Fruit fly (Drosophila melanogaster) whole organism, embryonic: Measurements from ENCODE around the gene pyd.

Experiments used
- Adf1 ChIP-seq: fragments of 200-800 bp; sonication (Bioruptor generic); IDR thresholded peaks from 2 replicates; pipeline ENCODE4 v1.3.6; 2022; ENCODE audit warnings: missing biosample characterization, missing genetic modification characterization
- B-H2 ChIP-seq: fragments of 200-800 bp; sonication (Bioruptor generic); optimal IDR thresholded peaks from 2 replicates; lab custom pipeline; 2018; ENCODE audit warnings: missing biosample characterization, mild to moderate bottlenecking, missing genetic modification characterization
- C15 ChIP-seq: fragments of 200-800 bp; sonication (Bioruptor generic); IDR thresholded peaks from 3 replicates; pipeline ENCODE4 v1.3.6; 2022; ENCODE audit warnings: missing biosample characterization, missing genetic modification characterization
- CG10431 ChIP-seq: fragments of 200-800 bp; sonication (Bioruptor generic); optimal IDR thresholded peaks from 3 replicates; lab custom pipeline; 2018; ENCODE audit warnings: missing biosample characterization, mild to moderate bottlenecking, missing genetic modification characterization
- CG11504 ChIP-seq: fragments of 200-800 bp; sonication (Bioruptor generic); optimal IDR thresholded peaks from 3 replicates; lab custom pipeline; 2019; ENCODE audit warnings: missing biosample characterization, mild to moderate bottlenecking, missing genetic modification characterization, moderate library complexity
- CG12299 ChIP-seq: fragments of 200-800 bp; sonication (Bioruptor generic); optimal IDR thresholded peaks from 2 replicates; lab custom pipeline; 2018; ENCODE audit warnings: missing biosample characterization, mild to moderate bottlenecking, missing genetic modification characterization
- CG12391 ChIP-seq: fragments of 200-800 bp; sonication (Bioruptor generic); optimal IDR thresholded peaks from 3 replicates; lab custom pipeline; 2018; ENCODE audit warnings: missing biosample characterization, mild to moderate bottlenecking, missing genetic modification characterization, moderate library complexity
- CG13123 ChIP-seq: fragments of 200-800 bp; sonication (Bioruptor generic); optimal IDR thresholded peaks from 2 replicates; lab custom pipeline; 2016; ENCODE audit warnings: missing biosample characterization, missing genetic modification characterization
- CG14014 ChIP-seq: fragments of 200-800 bp; sonication (Bioruptor generic); IDR thresholded peaks from 2 replicates; pipeline ENCODE4 v1.3.6; 2022; ENCODE audit warnings: missing biosample characterization, missing genetic modification characterization
- CG15479 ChIP-seq: fragments of 200-800 bp; sonication (Bioruptor generic); optimal IDR thresholded peaks from 3 replicates; lab custom pipeline; 2019; ENCODE audit warnings: missing biosample characterization, mild to moderate bottlenecking, missing genetic modification characterization, moderate library complexity
- CG17328 ChIP-seq: fragments of 200-800 bp; sonication (Bioruptor generic); IDR thresholded peaks from 2 replicates; pipeline ENCODE4 v1.3.6; 2022; ENCODE audit warnings: missing biosample characterization, missing genetic modification characterization
- CG17568 ChIP-seq: fragments of 200-800 bp; sonication (Bioruptor generic); optimal IDR thresholded peaks from 2 replicates; lab custom pipeline; 2018; ENCODE audit warnings: missing biosample characterization, mild to moderate bottlenecking, missing genetic modification characterization, moderate library complexity
- CG17912 ChIP-seq: fragments of 200-800 bp; sonication (Bioruptor generic); optimal IDR thresholded peaks from 2 replicates; lab custom pipeline; 2018; ENCODE audit warnings: missing biosample characterization, mild to moderate bottlenecking, missing genetic modification characterization
- CG31224 ChIP-seq: fragments of 200-800 bp; sonication (Bioruptor generic); IDR thresholded peaks from 2 replicates; pipeline ENCODE4 v1.3.6; 2022; ENCODE audit warnings: missing biosample characterization, missing genetic modification characterization
- CG31388 ChIP-seq: fragments of 200-800 bp; sonication (Bioruptor generic); optimal IDR thresholded peaks from 2 replicates; lab custom pipeline; 2016; ENCODE audit warnings: missing biosample characterization, missing genetic modification characterization
- CG32532 ChIP-seq: fragments of 200-800 bp; sonication (Bioruptor generic); IDR thresholded peaks from 2 replicates; pipeline ENCODE4 v1.3.6; 2022; ENCODE audit warnings: missing biosample characterization, missing genetic modification characterization
- CG3847 ChIP-seq: fragments of 200-800 bp; sonication (Bioruptor generic); IDR thresholded peaks from 2 replicates; pipeline ENCODE4 v1.3.6; 2022; ENCODE audit warnings: missing biosample characterization, missing genetic modification characterization
- CG4424 ChIP-seq: fragments of 200-800 bp; sonication (Bioruptor generic); optimal IDR thresholded peaks from 3 replicates; lab custom pipeline; 2016; ENCODE audit warnings: missing biosample characterization, missing genetic modification characterization
- CG6175 ChIP-seq: fragments of 200-800 bp; sonication (Bioruptor generic); IDR thresholded peaks from 3 replicates; pipeline ENCODE4 v1.3.6; 2022; ENCODE audit warnings: missing biosample characterization, missing genetic modification characterization
- CG6689 ChIP-seq: fragments of 200-800 bp; sonication (Bioruptor generic); IDR thresholded peaks from 2 replicates; pipeline ENCODE4 v1.3.6; 2022; ENCODE audit warnings: missing biosample characterization, missing genetic modification characterization
- CG6791 ChIP-seq: fragments of 200-800 bp; sonication (Bioruptor generic); IDR thresholded peaks from 3 replicates; pipeline ENCODE4 v1.3.6; 2022; ENCODE audit warnings: missing biosample characterization, missing genetic modification characterization; ENCODE audit not compliant: partially characterized antibody
- CG7839 ChIP-seq: fragments of 200-800 bp; sonication (Bioruptor generic); optimal IDR thresholded peaks from 3 replicates; lab custom pipeline; 2018; ENCODE audit warnings: missing biosample characterization, mild to moderate bottlenecking, missing genetic modification characterization, moderate library complexity
- CG7928 ChIP-seq: fragments of 200-800 bp; sonication (Bioruptor generic); optimal IDR thresholded peaks from 2 replicates; lab custom pipeline; 2017; ENCODE audit warnings: missing biosample characterization, mild to moderate bottlenecking, missing genetic modification characterization
- D19A ChIP-seq: fragments of 200-800 bp; optimal IDR thresholded peaks from 3 replicates; lab custom pipeline; 2019; ENCODE audit warnings: missing biosample characterization, mild to moderate bottlenecking, missing genetic modification characterization, moderate library complexity
- Fer1 ChIP-seq: fragments of 200-800 bp; sonication (Bioruptor generic); optimal IDR thresholded peaks from 2 replicates; lab custom pipeline; 2017; ENCODE audit warnings: missing biosample characterization, mild to moderate bottlenecking, missing genetic modification characterization
- HLHmδ ChIP-seq: fragments of 200-800 bp; sonication (Bioruptor generic); optimal IDR thresholded peaks from 2 replicates; lab custom pipeline; 2018; ENCODE audit warnings: missing biosample characterization, mild to moderate bottlenecking, missing genetic modification characterization, moderate library complexity
- MESR4 ChIP-seq: fragments of 200-800 bp; sonication (Bioruptor generic); optimal IDR thresholded peaks from 2 replicates; lab custom pipeline; 2018; ENCODE audit warnings: missing biosample characterization, mild to moderate bottlenecking, missing genetic modification characterization, moderate library complexity
- Mes4 ChIP-seq: fragments of 200-800 bp; sonication (Bioruptor generic); optimal IDR thresholded peaks from 2 replicates; lab custom pipeline; 2016; ENCODE audit warnings: missing biosample characterization, missing genetic modification characterization
- Nf-YA ChIP-seq: fragments of 200-800 bp; sonication (Bioruptor generic); IDR thresholded peaks from 2 replicates; pipeline ENCODE4 v1.3.6; 2022; ENCODE audit warnings: missing biosample characterization, missing genetic modification characterization
- Oli ChIP-seq: fragments of 200-800 bp; sonication (Bioruptor generic); optimal IDR thresholded peaks from 2 replicates; lab custom pipeline; 2018; ENCODE audit warnings: missing biosample characterization, mild to moderate bottlenecking, missing genetic modification characterization, moderate library complexity
- az2 ChIP-seq: fragments of 200-800 bp; sonication (Bioruptor generic); optimal IDR thresholded peaks from 3 replicates; lab custom pipeline; 2016; ENCODE audit warnings: missing biosample characterization, missing genetic modification characterization
- br ChIP-seq: fragments of >200 bp; optimal IDR thresholded peaks from 2 replicates; lab custom pipeline; 2017
- bsh ChIP-seq, 2 experiments: fragments of 200-800 bp; sonication (Bioruptor generic); optimal IDR thresholded peaks; 2 replicates each; lab custom pipeline; 2017 to 2018; ENCODE audit warnings: mild to moderate bottlenecking in 2 of 2, missing biosample characterization in 2 of 2, missing genetic modification characterization in 2 of 2, moderate library complexity in 1 of 2
- ewg ChIP-seq: fragments of 200-800 bp; sonication (Bioruptor generic); optimal IDR thresholded peaks from 3 replicates; lab custom pipeline; 2017; ENCODE audit warnings: mild to moderate bottlenecking, missing biosample characterization, missing genetic modification reagents, missing genetic modification characterization
- jumu ChIP-seq: fragments of 200-800 bp; sonication (Bioruptor generic); optimal IDR thresholded peaks from 3 replicates; lab custom pipeline; 2016; ENCODE audit warnings: missing biosample characterization, missing genetic modification characterization
- kah ChIP-seq: fragments of 200-800 bp; sonication (Bioruptor generic); optimal IDR thresholded peaks from 2 replicates; lab custom pipeline; 2018; ENCODE audit warnings: missing biosample characterization, mild to moderate bottlenecking, missing genetic modification characterization
- lola ChIP-seq, 3 experiments: fragments of >200 bp in 2 of 3; fragments of 200-800 bp in 1 of 3; sonication (Bioruptor generic) in 1 of 3; optimal IDR thresholded peaks; 2 replicates each; lab custom pipeline; 2017 to 2019; ENCODE audit warnings: missing biosample characterization in 3 of 3, missing genetic modification characterization in 3 of 3, mild to moderate bottlenecking in 1 of 3, moderate library complexity in 1 of 3
- maf-S ChIP-seq: fragments of 200-800 bp; sonication (Bioruptor generic); optimal IDR thresholded peaks from 2 replicates; lab custom pipeline; 2016; ENCODE audit warnings: missing biosample characterization, missing genetic modification characterization
- prd ChIP-seq, 3 experiments: fragments of >200 bp in 2 of 3; fragments of 200-800 bp in 1 of 3; sonication (Bioruptor generic) in 1 of 3; optimal IDR thresholded peaks in 2 of 3; IDR thresholded peaks in 1 of 3; 2 replicates in 2 of 3; 3 replicates in 1 of 3; pipeline versions ENCODE4 v1.3.6 to Lab custom; 2017 to 2022; ENCODE audit warnings: missing biosample characterization in 1 of 3, missing genetic modification characterization in 1 of 3
- row ChIP-seq: fragments of 200-800 bp; sonication (Bioruptor generic); IDR thresholded peaks from 3 replicates; pipeline ENCODE4 v1.3.6; 2022; ENCODE audit warnings: missing biosample characterization, missing genetic modification characterization
- sc ChIP-seq, 3 experiments: fragments of >200 bp in 2 of 3; fragments of 200-800 bp in 1 of 3; sonication (Bioruptor generic) in 1 of 3; optimal IDR thresholded peaks; 2 replicates in 2 of 3; 3 replicates in 1 of 3; lab custom pipeline; 2017; ENCODE audit warnings: mild to moderate bottlenecking in 1 of 3, missing biosample characterization in 1 of 3, missing genetic modification characterization in 1 of 3, missing genetic modification reagents in 1 of 3
- seq ChIP-seq: fragments of 200-800 bp; sonication (Bioruptor generic); IDR thresholded peaks from 2 replicates; pipeline ENCODE4 v1.3.6; 2022; ENCODE audit warnings: missing biosample characterization, missing genetic modification characterization
- shn ChIP-seq: fragments of 200-800 bp; sonication (Bioruptor generic); optimal IDR thresholded peaks from 3 replicates; lab custom pipeline; 2016; ENCODE audit warnings: missing biosample characterization, missing genetic modification characterization
- stwl ChIP-seq: fragments of 200-800 bp; sonication (Bioruptor generic); optimal IDR thresholded peaks from 3 replicates; lab custom pipeline; 2018; ENCODE audit warnings: missing biosample characterization, mild to moderate bottlenecking, missing genetic modification characterization, moderate library complexity
- tin ChIP-seq: fragments of 200-800 bp; sonication (Bioruptor generic); optimal IDR thresholded peaks from 3 replicates; lab custom pipeline; 2016; ENCODE audit warnings: missing biosample characterization, missing genetic modification characterization
- tna ChIP-seq: fragments of 200-800 bp; sonication (Bioruptor generic); IDR thresholded peaks from 2 replicates; pipeline ENCODE4 v1.3.6; 2022; ENCODE audit warnings: missing biosample characterization, missing genetic modification characterization; ENCODE audit not compliant: partially characterized antibody

Gene pyd

dm6 chr3R:8875754-8876153, 55.9 kb downstream of the pyd start:
- TF ChIP-seq Adf1 (GFP tag; lab: Robert Waterston, UW) (no peak), maf-S (GFP tag; lab: Kevin White, UChicago) (no peak), CG11504 (no peak), bsh (GFP tag; optimal IDR thresholded peaks at IDR 0.05; lab: Kevin White, UChicago) (no peak), Oli (tag; lab: Kevin White, UChicago) (no peak), CG17568 (GFP tag; lab: Kevin White, UChicago) (no peak)
- TF ChIP-seq, all 482 proteins: peak for 0

- TF ChIP-seq CG6791 (GFP tag; lab: Robert Waterston, UW) (no peak), tna (GFP tag; lab: Robert Waterston, UW) (no peak), ewg (GFP tag; lab: Kevin White, UChicago) (peak; percentile 19), CG32532 (0 out of 2 replicates have a peak, but pooled peaks have one; percentile 33), MESR4 (GFP tag; lab: Kevin White, UChicago) (no peak), stwl (tag; lab: Kevin White, UChicago) (no peak), CG12391 (peak; percentile 82), row (peak; percentile 67), CG31224 (GFP tag; lab: Robert Waterston, UW) (no peak), CG6689 (GFP tag; lab: Robert Waterston, UW) (peak; percentile 56), CG15479 (GFP tag; lab: Kevin White, UChicago) (no peak), lola (GFP tag; optimal IDR thresholded peaks at IDR 0.05; lab: Kevin White, UChicago) (peak in 1 of 3 experiments; percentile 84), shn (GFP tag; lab: Kevin White, UChicago) (no peak), Nf-YA (GFP tag; lab: Robert Waterston, UW) (no peak), HLHmδ (GFP tag; lab: Kevin White, UChicago) (no peak), CG17912 (GFP tag; lab: Kevin White, UChicago) (no peak), seq (GFP tag; lab: Robert Waterston, UW) (no peak), prd (optimal IDR thresholded peaks at IDR 0.05; lab: Kevin White, UChicago) (no peak), prd (GFP tag; IDR thresholded peaks at IDR 0.05; lab: Robert Waterston, UW) (peak; percentile 41; the same call in 1 of the 3 replicates), CG14014 (GFP tag; lab: Robert Waterston, UW) (no peak), sc (optimal IDR thresholded peaks at IDR 0.05; lab: Kevin White, UChicago) (no peak), sc (GFP tag; optimal IDR thresholded peaks at IDR 0.05; lab: Kevin White, UChicago) (no peak), CG10431 (peak; percentile 4), CG3847 (GFP tag; lab: Robert Waterston, UW) (no peak), CG13123 (GFP tag; lab: Kevin White, UChicago) (no peak), br (lab: Kevin White, UChicago) (no peak), Fer1 (GFP tag; lab: Kevin White, UChicago) (peak; percentile 41), CG7928 (no peak), jumu (GFP tag; lab: Kevin White, UChicago) (no peak), kah (GFP tag; lab: Kevin White, UChicago) (peak; percentile 15), CG17328 (GFP tag; lab: Robert Waterston, UW) (peak; percentile 48; the same call in 1 of the 2 replicates), CG12299 (tag; lab: Kevin White, UChicago) (peak; percentile 8), D19A (peak; percentile 97), tin (GFP tag; lab: Kevin White, UChicago) (peak; percentile 10), Mes4 (GFP tag; lab: Kevin White, UChicago) (no peak), C15 (no peak), CG31388 (GFP tag; lab: Kevin White, UChicago) (no peak), CG4424 (peak; percentile 49), CG7839 (tag; lab: Kevin White, UChicago) (peak; percentile 75), az2 (GFP tag; lab: Kevin White, UChicago) (peak; percentile 58), B-H2 (no peak), CG6175 (0 out of 3 replicates have a peak, but pooled peaks have one; percentile 30)
Measured at dm6 chr3R:8867325-8868104, 64.2 kb downstream of the pyd start.
